Worm (Caenorhabditis elegans) whole organism, L3 larva: ENCODE measurements around the gene him-8.

Experiments used
- ZK546.5 ChIP-seq: sonication (generic microtip); optimal IDR thresholded peaks from 2 replicates; lab custom pipeline; 2017; ENCODE audit warnings: missing biosample characterization, missing genetic modification characterization
- ceh-28 ChIP-seq: fragments of 150-350 bp; optimal IDR thresholded peaks from 2 replicates; lab custom pipeline; 2014; ENCODE audit warnings: missing biosample characterization, missing genetic modification reagents, missing genetic modification characterization
- egl-27 ChIP-seq: sonication (generic microtip); optimal IDR thresholded peaks from 4 replicates; lab custom pipeline; 2017; ENCODE audit warnings: missing biosample characterization, missing genetic modification reagents, missing genetic modification characterization
- elt-2 ChIP-seq: sonication (generic microtip); optimal IDR thresholded peaks from 2 replicates; lab custom pipeline; 2016; ENCODE audit warnings: missing genetic modification reagents, mild to moderate bottlenecking, missing genetic modification characterization, missing compliant biosample characterization
- fkh-10 ChIP-seq: sonication (generic microtip); optimal IDR thresholded peaks from 2 replicates; lab custom pipeline; 2017; ENCODE audit warnings: missing biosample characterization, missing genetic modification reagents, missing genetic modification characterization
- jun-1 ChIP-seq: fragments of 150-350 bp; optimal IDR thresholded peaks from 2 replicates; lab custom pipeline; 2014; ENCODE audit warnings: missing biosample characterization, missing genetic modification reagents, missing genetic modification characterization
- lin-39 ChIP-seq: fragments of 150-350 bp; optimal IDR thresholded peaks from 2 replicates; lab custom pipeline; 2018; ENCODE audit warnings: missing biosample characterization, missing genetic modification reagents, missing genetic modification characterization
- mdl-1 ChIP-seq: fragments of 150-350 bp; optimal IDR thresholded peaks from 2 replicates; lab custom pipeline; 2014; ENCODE audit warnings: missing biosample characterization, missing genetic modification characterization
- mml-1 ChIP-seq: fragments of 150-350 bp; sonication (generic microtip); optimal IDR thresholded peaks from 3 replicates; lab custom pipeline; 2014; ENCODE audit warnings: missing biosample characterization, missing genetic modification characterization
- nfya-1 ChIP-seq: sonication (generic microtip); optimal IDR thresholded peaks from 2 replicates; lab custom pipeline; 2017; ENCODE audit warnings: missing genetic modification characterization, mild to moderate bottlenecking, missing compliant biosample characterization, antibody characterized with exemption, moderate library complexity; ENCODE audit not compliant: insufficient read depth
- nhr-12 ChIP-seq: fragments of 150-350 bp; optimal IDR thresholded peaks from 2 replicates; lab custom pipeline; 2014; ENCODE audit warnings: missing biosample characterization, missing genetic modification characterization
- nhr-23 ChIP-seq: fragments of 150-350 bp; optimal IDR thresholded peaks from 2 replicates; lab custom pipeline; 2014; ENCODE audit warnings: missing biosample characterization, missing genetic modification reagents, missing genetic modification characterization
- nhr-43 ChIP-seq: sonication (generic microtip); optimal IDR thresholded peaks from 2 replicates; lab custom pipeline; 2016; ENCODE audit warnings: mild to moderate bottlenecking, missing genetic modification characterization, missing compliant biosample characterization; ENCODE audit not compliant: poor library complexity, severe bottlenecking
- nhr-67 ChIP-seq: fragments of 150-350 bp; optimal IDR thresholded peaks from 2 replicates; lab custom pipeline; 2014; ENCODE audit warnings: missing biosample characterization, missing genetic modification characterization
- nhr-76 ChIP-seq: fragments of 150-350 bp; sonication (generic microtip); optimal IDR thresholded peaks from 5 replicates; lab custom pipeline; 2014; ENCODE audit warnings: missing biosample characterization, missing genetic modification characterization
- pha-4 ChIP-seq: fragments of 150-350 bp; optimal IDR thresholded peaks from 2 replicates; lab custom pipeline; 2014; ENCODE audit warnings: missing biosample characterization, missing genetic modification reagents, missing genetic modification characterization
- pqm-1 ChIP-seq: fragments of 150-350 bp; optimal IDR thresholded peaks from 2 replicates; lab custom pipeline; 2017; ENCODE audit warnings: missing biosample characterization, missing genetic modification characterization, inconsistent platforms
- snpc-4 ChIP-seq: fragments of 150-350 bp; optimal IDR thresholded peaks from 2 replicates; lab custom pipeline; 2014; ENCODE audit warnings: missing biosample characterization, missing genetic modification characterization
- tbx-2 ChIP-seq: sonication (generic microtip); optimal IDR thresholded peaks from 2 replicates; lab custom pipeline; 2016; ENCODE audit warnings: mild to moderate bottlenecking, missing genetic modification characterization, missing compliant biosample characterization
- unc-39 ChIP-seq: sonication (generic microtip); optimal IDR thresholded peaks from 4 replicates; lab custom pipeline; 2017; ENCODE audit warnings: missing biosample characterization, missing genetic modification characterization
- zag-1 ChIP-seq: fragments of 150-350 bp; optimal IDR thresholded peaks from 2 replicates; lab custom pipeline; 2014; ENCODE audit warnings: missing biosample characterization, missing genetic modification characterization
- ztf-11 ChIP-seq: fragments of 150-350 bp; optimal IDR thresholded peaks from 2 replicates; lab custom pipeline; 2014; ENCODE audit warnings: missing biosample characterization, missing genetic modification characterization

him-8 gene

DNA sequence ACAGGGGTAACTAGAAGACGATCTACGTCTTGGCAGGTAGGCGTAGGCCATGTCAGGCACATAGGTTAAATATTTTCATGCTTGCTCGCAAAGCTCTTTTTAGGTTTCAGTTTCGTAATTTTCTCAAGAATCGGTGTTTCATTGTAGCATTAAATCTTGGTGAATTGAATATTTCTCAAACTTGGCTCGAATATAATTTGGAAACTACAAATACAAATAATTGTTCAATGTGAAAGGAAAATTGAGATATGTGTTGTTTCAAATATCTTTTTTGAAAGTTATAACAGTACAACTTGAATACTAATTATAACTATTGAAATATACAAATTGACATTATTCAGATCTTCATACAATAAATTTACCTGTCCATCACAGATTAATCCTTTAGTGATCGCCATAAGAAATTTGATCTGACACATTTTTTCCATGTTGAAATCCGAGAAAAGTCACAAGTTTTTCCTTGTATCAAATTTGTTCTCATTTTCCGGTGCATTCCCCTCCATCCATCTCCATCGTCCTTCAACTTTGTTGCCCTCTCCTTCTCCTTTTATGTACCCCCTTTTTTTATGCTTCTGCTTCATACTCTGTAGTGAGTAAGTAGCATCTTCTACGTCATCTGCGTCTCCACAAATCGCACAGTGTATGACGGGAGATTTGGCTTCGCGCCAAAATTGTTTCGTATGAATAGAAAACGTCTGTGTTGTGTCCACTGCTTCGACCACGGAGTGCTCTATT, 37.4 kb upstream of the him-8 start, which contains the start of gene C02F4.5:
Gene C02F4.5, minus strand, starts transcription at position 51 of the 735 bp plus-strand sequence.
- peak; percentile 32 for TF ChIP-seq nfya-1 (tag; lab: Kevin White, UChicago)
- peak; percentile 32 for TF ChIP-seq fkh-10 (GFP tag; lab: Kevin White, UChicago)
- TF ChIP-seq nhr-76 (tag; lab: Kevin White, UChicago): no peak
- TF ChIP-seq, all 47 proteins: peak for 2

DNA sequence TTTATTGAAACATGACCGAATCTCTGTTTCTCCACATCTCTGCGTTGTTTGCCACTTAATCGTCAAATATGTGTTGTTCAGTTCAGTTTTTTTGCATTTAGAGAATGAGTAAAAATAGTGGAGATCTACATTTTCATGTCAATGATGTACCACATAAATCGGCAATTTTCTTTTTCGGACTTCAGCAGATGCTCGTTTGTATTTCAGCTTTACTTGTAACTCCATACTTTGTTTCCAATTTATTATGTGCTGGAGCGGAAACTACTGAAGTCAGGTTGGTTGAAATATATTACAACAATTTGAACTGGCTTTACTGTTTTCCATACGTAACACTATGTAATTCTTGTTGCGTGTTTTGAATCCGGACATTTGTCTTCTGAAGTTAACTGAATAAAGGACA, 31.1 kb upstream of the him-8 start, which contains the start of gene T07G12.2:
Gene T07G12.2, plus strand, starts transcription at position 62 of the 400 bp plus-strand sequence.
- TF ChIP-seq mdl-1 (tag; lab: Kevin White, UChicago) (no peak), unc-39 (tag; lab: Kevin White, UChicago) (no peak), nhr-23 (tag; lab: Kevin White, UChicago) (no peak), ztf-11 (tag; lab: Kevin White, UChicago) (no peak), mml-1 (tag; lab: Kevin White, UChicago) (no peak), lin-39 (tag; lab: Kevin White, UChicago) (no peak), ceh-28 (no peak)

ce11 chrIV:10533639-10534038, 28.1 kb upstream of the him-8 start, which contains the start of gene T07G12.3:
TSS of gene T07G12.3 (plus strand) at chrIV:10533939.
- TF ChIP-seq mml-1 (tag; lab: Kevin White, UChicago): no peak
- TF ChIP-seq, all 47 proteins: peak for 0

DNA sequence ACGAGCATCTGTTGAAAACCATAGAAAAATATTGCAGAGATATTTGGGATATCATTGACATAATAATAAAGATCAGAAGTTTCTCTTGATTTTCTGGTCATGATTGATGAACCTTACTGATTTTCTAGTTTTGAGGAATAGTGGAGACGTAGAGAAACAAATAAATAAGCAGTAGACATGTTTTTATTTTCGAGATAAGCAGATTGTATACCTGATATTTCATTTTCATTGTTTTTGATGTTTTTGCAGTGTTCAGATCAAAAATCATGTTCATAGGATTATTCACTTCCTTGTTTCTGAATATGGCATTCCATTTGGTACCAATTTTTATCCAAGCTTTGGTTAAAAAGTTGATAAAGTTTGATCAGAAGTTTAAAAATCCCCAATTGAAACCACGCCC, 23.1 kb upstream of the him-8 start, which contains the start of gene T07G12.4:
Gene T07G12.4, minus strand, starts transcription at position 101 of the 400 bp plus-strand sequence.
- TF ChIP-seq elt-2 (tag; lab: Kevin White, UChicago) (no peak), zag-1 (tag; lab: Kevin White, UChicago) (no peak), nhr-76 (tag; lab: Kevin White, UChicago) (no peak)
- TF ChIP-seq, all 47 proteins: peak for 0

- TF ChIP-seq elt-2 (tag; lab: Kevin White, UChicago): peak; percentile 54
- TF ChIP-seq ztf-11 (tag; lab: Kevin White, UChicago): no peak
Measured at ce11 chrIV:10542283-10542682, 19.4 kb upstream of the him-8 start.

DNA sequence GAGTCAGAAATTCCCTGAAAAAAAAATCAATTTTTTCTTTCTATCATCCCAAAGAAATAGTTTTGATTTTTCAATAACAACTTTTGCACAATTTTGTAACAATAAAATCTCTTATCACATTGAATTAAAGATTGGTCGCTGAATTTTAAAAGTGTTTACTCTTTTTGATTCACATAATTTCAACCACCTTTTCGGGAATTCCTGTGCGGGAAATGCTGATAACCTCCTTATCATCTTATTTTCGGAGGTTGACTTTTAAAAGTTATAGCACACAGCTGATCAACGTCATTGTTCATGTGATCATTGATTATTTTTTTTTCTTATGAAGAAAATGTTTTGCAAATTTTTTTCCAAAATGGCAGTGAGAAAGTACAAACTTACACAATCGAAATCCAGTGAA, 18.3 kb upstream of the him-8 start:
- TF ChIP-seq elt-2 (tag; lab: Kevin White, UChicago) (peak; percentile 84), pha-4 (tag; lab: Kevin White, UChicago) (peak; percentile 32), ZK546.5 (tag; lab: Kevin White, UChicago) (no peak), jun-1 (tag; lab: Kevin White, UChicago) (peak; percentile 66), pqm-1 (tag; lab: Kevin White, UChicago) (peak; percentile 76)

- TF ChIP-seq nfya-1 (tag; lab: Kevin White, UChicago): no peak
- peak; percentile 40 for TF ChIP-seq elt-2 (tag; lab: Kevin White, UChicago)
- TF ChIP-seq egl-27 (tag; lab: Kevin White, UChicago): no peak
Measured at ce11 chrIV:10545038-10545437, 16.7 kb upstream of the him-8 start, which contains the start of gene T07G12.5. TSS of gene T07G12.5 (minus strand) at chrIV:10545138.

- TF ChIP-seq nhr-12 (no peak), nhr-67 (tag; lab: Kevin White, UChicago) (no peak), nhr-43 (tag; lab: Kevin White, UChicago) (no peak), nfya-1 (tag; lab: Kevin White, UChicago) (no peak), jun-1 (tag; lab: Kevin White, UChicago) (no peak), snpc-4 (tag; lab: Kevin White, UChicago) (no peak), tbx-2 (tag; lab: Kevin White, UChicago) (no peak)
Measured at ce11 chrIV:10546589-10547136, 15.0 kb upstream of the him-8 start, which contains the start of gene zim-1. TSS of gene zim-1 (plus strand) at chrIV:10547086.
